Fruit fly (Drosophila melanogaster) whole organism, embryonic: Measurements from ENCODE around the gene CBP.

Source experiments
- Abd-B ChIP-seq: fragments of 200-800 bp; sonication (Bioruptor generic); optimal IDR thresholded peaks from 2 replicates; lab custom pipeline; 2018; ENCODE audit warnings: missing biosample characterization, mild to moderate bottlenecking, missing genetic modification characterization, moderate library complexity
- Awh ChIP-seq: fragments of 200-800 bp; sonication (Bioruptor generic); IDR thresholded peaks from 2 replicates; pipeline ENCODE4, ENCODE4 v1.3.6; 2022; ENCODE audit warnings: missing biosample characterization, missing genetic modification characterization
- CG11456 ChIP-seq: fragments of 200-800 bp; sonication (Bioruptor generic); IDR thresholded peaks from 3 replicates; pipeline ENCODE4 v1.3.6; 2022; ENCODE audit warnings: missing biosample characterization, missing genetic modification characterization
- CG11696 ChIP-seq: fragments of 200-800 bp; sonication (Bioruptor generic); IDR thresholded peaks from 2 replicates; pipeline ENCODE4 v1.3.6; 2022; ENCODE audit warnings: missing biosample characterization, missing genetic modification characterization
- CG12299 ChIP-seq: fragments of 200-800 bp; sonication (Bioruptor generic); optimal IDR thresholded peaks from 2 replicates; lab custom pipeline; 2018; ENCODE audit warnings: missing biosample characterization, mild to moderate bottlenecking, missing genetic modification characterization
- CG13424 ChIP-seq: fragments of 200-800 bp; sonication (Bioruptor generic); optimal IDR thresholded peaks from 2 replicates; lab custom pipeline; 2019; ENCODE audit warnings: missing biosample characterization, mild to moderate bottlenecking, missing genetic modification characterization, moderate library complexity
- CG15514 ChIP-seq: fragments of 200-800 bp; sonication (Bioruptor generic); optimal IDR thresholded peaks from 3 replicates; lab custom pipeline; 2017; ENCODE audit warnings: missing biosample characterization, missing genetic modification characterization, mild to moderate bottlenecking, moderate library complexity, missing genetic modification reagents
- CG17568 ChIP-seq: fragments of 200-800 bp; sonication (Bioruptor generic); optimal IDR thresholded peaks from 2 replicates; lab custom pipeline; 2018; ENCODE audit warnings: missing biosample characterization, mild to moderate bottlenecking, missing genetic modification characterization, moderate library complexity
- CG18262 ChIP-seq: fragments of 200-800 bp; optimal IDR thresholded peaks from 3 replicates; lab custom pipeline; 2019; ENCODE audit warnings: missing biosample characterization, mild to moderate bottlenecking, missing genetic modification characterization, moderate library complexity
- CG2678 ChIP-seq: fragments of 200-800 bp; sonication (Bioruptor generic); optimal IDR thresholded peaks from 3 replicates; lab custom pipeline; 2019; ENCODE audit warnings: missing biosample characterization, mild to moderate bottlenecking, missing genetic modification characterization, moderate library complexity
- CG32767 ChIP-seq: fragments of 200-800 bp; sonication (Bioruptor generic); IDR thresholded peaks from 2 replicates; pipeline ENCODE4 v1.3.6; 2022; ENCODE audit warnings: missing biosample characterization, missing genetic modification characterization
- CG6654 ChIP-seq: fragments of 200-800 bp; sonication (Bioruptor generic); optimal IDR thresholded peaks from 2 replicates; lab custom pipeline; 2017; ENCODE audit warnings: missing biosample characterization, mild to moderate bottlenecking, missing genetic modification characterization
- CG6791 ChIP-seq: fragments of 200-800 bp; sonication (Bioruptor generic); IDR thresholded peaks from 3 replicates; pipeline ENCODE4 v1.3.6; 2022; ENCODE audit warnings: missing biosample characterization, missing genetic modification characterization; ENCODE audit not compliant: partially characterized antibody
- CG7556 ChIP-seq: fragments of 200-800 bp; sonication (Bioruptor generic); optimal IDR thresholded peaks from 2 replicates; lab custom pipeline; 2017; ENCODE audit warnings: missing biosample characterization, mild to moderate bottlenecking, missing genetic modification characterization
- CG8359 ChIP-seq: fragments of 200-800 bp; sonication (Bioruptor generic); optimal IDR thresholded peaks from 2 replicates; lab custom pipeline; 2017; ENCODE audit warnings: missing biosample characterization, mild to moderate bottlenecking, missing genetic modification characterization, borderline replicate concordance
- CHES-1-like ChIP-seq: fragments of 200-800 bp; sonication (Bioruptor generic); optimal IDR thresholded peaks from 2 replicates; lab custom pipeline; 2016; ENCODE audit warnings: missing biosample characterization, missing genetic modification characterization
- Doc3 ChIP-seq: fragments of 200-800 bp; sonication (Bioruptor generic); IDR thresholded peaks from 3 replicates; pipeline ENCODE4 v1.3.6; 2022; ENCODE audit warnings: missing biosample characterization, missing genetic modification characterization; ENCODE audit not compliant: partially characterized antibody
- Drgx ChIP-seq: fragments of 200-800 bp; sonication (Bioruptor generic); IDR thresholded peaks from 2 replicates; pipeline ENCODE4 v1.3.6; 2022; ENCODE audit warnings: missing biosample characterization, missing genetic modification characterization
- Ets97D ChIP-seq: fragments of 200-800 bp; sonication (Bioruptor generic); optimal IDR thresholded peaks from 3 replicates; lab custom pipeline; 2016; ENCODE audit warnings: missing biosample characterization, missing genetic modification characterization
- Fer2 ChIP-seq: fragments of 200-800 bp; sonication (Bioruptor generic); optimal IDR thresholded peaks from 2 replicates; lab custom pipeline; 2018; ENCODE audit warnings: missing biosample characterization, mild to moderate bottlenecking, missing genetic modification characterization, moderate library complexity
- HHEX ChIP-seq: fragments of 200-800 bp; sonication (Bioruptor generic); optimal IDR thresholded peaks from 3 replicates; lab custom pipeline; 2017; ENCODE audit warnings: missing biosample characterization, mild to moderate bottlenecking, missing genetic modification characterization, missing genetic modification reagents
- HmgD ChIP-seq: fragments of 200-800 bp; sonication (Bioruptor generic); optimal IDR thresholded peaks from 3 replicates; lab custom pipeline; 2016; ENCODE audit warnings: missing biosample characterization, missing genetic modification characterization
- HmgZ ChIP-seq: fragments of 200-800 bp; sonication (Bioruptor generic); optimal IDR thresholded peaks from 2 replicates; lab custom pipeline; 2018; ENCODE audit warnings: missing biosample characterization, mild to moderate bottlenecking, missing genetic modification characterization
- Neu2 ChIP-seq: fragments of 200-800 bp; sonication (Bioruptor generic); optimal IDR thresholded peaks from 3 replicates; lab custom pipeline; 2016; ENCODE audit warnings: missing biosample characterization, missing genetic modification characterization, borderline replicate concordance
- Nf-YB ChIP-seq: fragments of 200-800 bp; sonication (Bioruptor generic); optimal IDR thresholded peaks from 3 replicates; lab custom pipeline; 2019; ENCODE audit warnings: missing biosample characterization, mild to moderate bottlenecking, missing genetic modification characterization, moderate library complexity
- Nf-YC ChIP-seq: fragments of 200-800 bp; optimal IDR thresholded peaks from 3 replicates; lab custom pipeline; 2019; ENCODE audit warnings: missing biosample characterization, mild to moderate bottlenecking, missing genetic modification characterization, moderate library complexity
- Rfx ChIP-seq: fragments of 200-800 bp; sonication (Bioruptor generic); IDR thresholded peaks from 2 replicates; pipeline ENCODE4 v1.3.6; 2022; ENCODE audit warnings: missing biosample characterization, missing genetic modification characterization
- Vsx1 ChIP-seq: fragments of 200-800 bp; sonication (Bioruptor generic); optimal IDR thresholded peaks from 2 replicates; lab custom pipeline; 2017; ENCODE audit warnings: missing biosample characterization, mild to moderate bottlenecking, missing genetic modification characterization, missing genetic modification reagents
- bowl ChIP-seq: fragments of 200-800 bp; sonication (Bioruptor generic); IDR thresholded peaks from 2 replicates; pipeline ENCODE4 v1.3.6; 2022; ENCODE audit warnings: missing biosample characterization, missing genetic modification characterization
- btn ChIP-seq: fragments of 200-800 bp; sonication (Bioruptor generic); optimal IDR thresholded peaks from 2 replicates; lab custom pipeline; 2016; ENCODE audit warnings: missing biosample characterization, missing genetic modification characterization
- crp ChIP-seq, 2 experiments: fragments of 200-800 bp; sonication (Bioruptor generic); optimal IDR thresholded peaks; 2 replicates in 1 of 2; 3 replicates in 1 of 2; lab custom pipeline; 2017; ENCODE audit warnings: missing biosample characterization in 2 of 2, missing genetic modification characterization in 2 of 2, mild to moderate bottlenecking in 1 of 2, moderate library complexity in 1 of 2
- dpn ChIP-seq, 2 experiments: fragments of 200-800 bp; sonication (Bioruptor generic); optimal IDR thresholded peaks; 3 replicates each; lab custom pipeline; 2016; ENCODE audit warnings: missing biosample characterization in 2 of 2, missing genetic modification characterization in 2 of 2
- emc ChIP-seq: fragments of 200-800 bp; sonication (Bioruptor generic); optimal IDR thresholded peaks from 2 replicates; lab custom pipeline; 2016; ENCODE audit warnings: missing biosample characterization, missing genetic modification characterization
- eyg ChIP-seq: fragments of 200-800 bp; sonication (Bioruptor generic); optimal IDR thresholded peaks from 3 replicates; lab custom pipeline; 2016; ENCODE audit warnings: missing biosample characterization, missing genetic modification characterization
- fd96Cb ChIP-seq: fragments of 200-800 bp; sonication (Bioruptor generic); optimal IDR thresholded peaks from 2 replicates; lab custom pipeline; 2018; ENCODE audit warnings: missing biosample characterization, mild to moderate bottlenecking, missing genetic modification characterization, moderate library complexity
- gro ChIP-seq: fragments of 200-800 bp; sonication (Bioruptor generic); optimal IDR thresholded peaks from 2 replicates; lab custom pipeline; 2016; ENCODE audit warnings: missing biosample characterization, missing genetic modification characterization
- insv ChIP-seq, 2 experiments: fragments of 200-800 bp; sonication (Bioruptor generic); optimal IDR thresholded peaks; 3 replicates each; lab custom pipeline; 2016 to 2018; ENCODE audit warnings: missing biosample characterization in 2 of 2, missing genetic modification characterization in 2 of 2
- maf-S ChIP-seq: fragments of 200-800 bp; sonication (Bioruptor generic); optimal IDR thresholded peaks from 2 replicates; lab custom pipeline; 2016; ENCODE audit warnings: missing biosample characterization, missing genetic modification characterization
- ro ChIP-seq: fragments of 200-800 bp; sonication (Bioruptor generic); IDR thresholded peaks from 2 replicates; pipeline ENCODE4 v1.3.6; 2022; ENCODE audit warnings: missing biosample characterization, missing genetic modification characterization
- run ChIP-seq: fragments of 200-800 bp; sonication (Bioruptor generic); optimal IDR thresholded peaks from 3 replicates; lab custom pipeline; 2018; ENCODE audit warnings: missing biosample characterization, mild to moderate bottlenecking, missing genetic modification characterization
- seq ChIP-seq: fragments of 200-800 bp; sonication (Bioruptor generic); IDR thresholded peaks from 2 replicates; pipeline ENCODE4 v1.3.6; 2022; ENCODE audit warnings: missing biosample characterization, missing genetic modification characterization
- so ChIP-seq: fragments of 200-800 bp; sonication (Bioruptor generic); IDR thresholded peaks from 3 replicates; pipeline ENCODE4 v1.3.6; 2022; ENCODE audit warnings: missing biosample characterization, missing genetic modification characterization
- sob ChIP-seq: fragments of 200-800 bp; sonication (Bioruptor generic); IDR thresholded peaks from 2 replicates; pipeline ENCODE4 v1.3.6; 2022; ENCODE audit warnings: missing biosample characterization, missing genetic modification characterization
- sr ChIP-seq: fragments of 200-800 bp; sonication (Bioruptor generic); IDR thresholded peaks from 3 replicates; pipeline ENCODE4 v1.3.6; 2022; ENCODE audit warnings: missing biosample characterization, missing genetic modification characterization
- stwl ChIP-seq: fragments of 200-800 bp; sonication (Bioruptor generic); optimal IDR thresholded peaks from 3 replicates; lab custom pipeline; 2018; ENCODE audit warnings: missing biosample characterization, mild to moderate bottlenecking, missing genetic modification characterization, moderate library complexity
- vfl ChIP-seq: fragments of 200-800 bp; sonication (Bioruptor generic); optimal IDR thresholded peaks from 2 replicates; lab custom pipeline; 2016; ENCODE audit warnings: missing biosample characterization, missing genetic modification characterization
- vvl ChIP-seq: fragments of 200-800 bp; sonication (Bioruptor generic); IDR thresholded peaks from 2 replicates; pipeline ENCODE4 v1.3.6; 2022; ENCODE audit warnings: missing biosample characterization, missing genetic modification characterization
- yki ChIP-seq: fragments of >200 bp; optimal IDR thresholded peaks from 3 replicates; lab custom pipeline; 2018

Gene CBP

dm6 chrX:7336962-7337844 is at the start of gene CBP (continued):
- TF ChIP-seq Awh (GFP tag; lab: Robert Waterston, UW) (peak; percentile 96), CG6791 (GFP tag; lab: Robert Waterston, UW) (0 out of 3 replicates have a peak, but pooled peaks have one; percentile 16), Ets97D (peak; percentile 81), Vsx1 (GFP tag; lab: Kevin White, UChicago) (peak; percentile 92), CG15514 (GFP tag; lab: Kevin White, UChicago) (peak; percentile 90), dpn (GFP tag; optimal IDR thresholded peaks at IDR 0.05; lab: Kevin White, UChicago) (peak; percentile 97 to 98), sr (peak; percentile 91; the same call in 2 of the 3 replicates), Nf-YB (GFP tag; lab: Kevin White, UChicago) (peak; percentile 90), gro (GFP tag; lab: Kevin White, UChicago) (peak; percentile 94), CG7556 (GFP tag; lab: Kevin White, UChicago) (peak; percentile 98), CG2678 (tag; lab: Kevin White, UChicago) (peak; percentile 99), CHES-1-like (GFP tag; lab: Kevin White, UChicago) (peak; percentile 94), crp (GFP tag; optimal IDR thresholded peaks at IDR 0.05; lab: Kevin White, UChicago) (peak; percentile 23 to 77), CG12299 (tag; lab: Kevin White, UChicago) (peak; percentile 97), fd96Cb (tag; lab: Kevin White, UChicago) (peak; percentile 99), Nf-YC (peak; percentile 87), CG13424 (tag; lab: Kevin White, UChicago) (peak; percentile 98), CG8359 (GFP tag; lab: Kevin White, UChicago) (peak; percentile 95), maf-S (peak; percentile 96), Drgx (GFP tag; lab: Robert Waterston, UW) (peak; percentile 90), yki (lab: Kevin White, UChicago) (peak; percentile 36), bowl (peak; percentile 90), Rfx (GFP tag; lab: Robert Waterston, UW) (peak; percentile 93), eyg (peak; percentile 93), Fer2 (tag; lab: Kevin White, UChicago) (peak; percentile 90), CG6654 (GFP tag; lab: Kevin White, UChicago) (peak; percentile 87), vvl (GFP tag; lab: Robert Waterston, UW) (peak; percentile 98), emc (GFP tag; lab: Kevin White, UChicago) (peak; percentile 92), HHEX (peak; percentile 97), vfl (GFP tag; lab: Kevin White, UChicago) (peak; percentile 91), CG11456 (GFP tag; lab: Robert Waterston, UW) (peak; percentile 92), Abd-B (GFP tag; lab: Kevin White, UChicago) (peak; percentile 95), ro (GFP tag; lab: Robert Waterston, UW) (peak; percentile 84), sob (peak; percentile 93), HmgZ (tag; lab: Kevin White, UChicago) (peak; percentile 98), seq (GFP tag; lab: Robert Waterston, UW) (peak; percentile 97), Neu2 (GFP tag; lab: Kevin White, UChicago) (peak; percentile 92), run (tag; lab: Kevin White, UChicago) (peak; percentile 97), CG18262 (tag; lab: Kevin White, UChicago) (peak; percentile 99), CG11696 (GFP tag; lab: Robert Waterston, UW) (peak; percentile 100), Doc3 (no peak), CG32767 (peak; percentile 95), stwl (tag; lab: Kevin White, UChicago) (peak; percentile 86), btn (GFP tag; lab: Kevin White, UChicago) (peak; percentile 96), CG17568 (GFP tag; lab: Kevin White, UChicago) (peak; percentile 97), insv (GFP tag; optimal IDR thresholded peaks at IDR 0.05; lab: Kevin White, UChicago) (peak; percentile 62 to 73), so (peak; percentile 96), HmgD (GFP tag; lab: Kevin White, UChicago) (peak; percentile 94)
